Fruit fly (Drosophila melanogaster): ENCODE measurements around the gene CG1636.

The CG1636 gene

DNA sequence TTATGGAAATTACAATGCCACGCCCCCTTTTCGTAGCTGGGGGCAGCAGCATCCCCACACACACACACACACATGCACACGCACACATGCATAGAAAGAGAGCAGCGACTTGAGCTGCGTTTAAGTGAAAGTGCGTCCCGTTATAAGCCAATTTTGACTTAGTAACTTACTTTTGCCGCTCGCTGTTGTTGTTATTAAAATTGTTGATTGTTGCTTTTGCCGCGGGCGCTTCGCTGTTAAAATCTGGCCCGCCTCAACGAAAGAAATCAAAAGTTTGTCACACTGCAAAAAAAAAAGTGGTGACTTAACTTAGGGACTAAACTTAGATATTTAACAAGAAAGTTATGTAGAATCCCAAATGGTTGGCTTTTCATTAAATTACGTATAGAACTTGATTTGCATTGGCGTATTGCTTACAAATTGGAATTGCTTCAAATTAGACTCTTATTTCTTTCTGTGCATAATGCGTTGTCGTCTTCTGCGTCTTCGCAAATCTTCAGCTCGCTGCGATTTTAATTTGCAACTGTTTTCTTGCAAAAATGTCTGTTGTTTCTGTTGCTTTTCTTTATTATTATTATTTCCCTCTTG is 18.4 kb upstream of the CG1636 start (continued):
- TF ChIP-seq CG18262 (tag; optimal IDR thresholded peaks at IDR 0.05): no peak
- peak; percentile 13; the same call in 1 of the 2 replicates for TF ChIP-seq E2f2 (GFP tag; IDR thresholded peaks at IDR 0.05)
- no peak for TF ChIP-seq bab2 (GFP tag; optimal IDR thresholded peaks at IDR 0.05)
- TF ChIP-seq Dip2 (GFP tag; IDR thresholded peaks at IDR 0.05): no peak
- TF ChIP-seq BEAF-32 (GFP tag; optimal IDR thresholded peaks at IDR 0.05): no peak
- TF ChIP-seq eve (GFP tag; optimal IDR thresholded peaks at IDR 0.05): no peak
- TF ChIP-seq cad (GFP tag; optimal IDR thresholded peaks at IDR 0.05): no peak
- no peak for TF ChIP-seq CG13424 (tag; optimal IDR thresholded peaks at IDR 0.05)
- no peak for TF ChIP-seq CG11247 (GFP tag; IDR thresholded peaks at IDR 0.05)
- no peak for TF ChIP-seq HmgD (GFP tag; optimal IDR thresholded peaks at IDR 0.05)
- TF ChIP-seq Dek (tag; optimal IDR thresholded peaks at IDR 0.05): no peak
- TF ChIP-seq schlank (tag; optimal IDR thresholded peaks at IDR 0.05): no peak
- no peak for TF ChIP-seq CG13287 (GFP tag; IDR thresholded peaks at IDR 0.05; ENCODE audit: partially characterized antibody)
- no peak for TF ChIP-seq gt (GFP tag; IDR thresholded peaks at IDR 0.05)
- TF ChIP-seq MESR4 (GFP tag; optimal IDR thresholded peaks at IDR 0.05): no peak
- no peak for TF ChIP-seq CG6272 (GFP tag; IDR thresholded peaks at IDR 0.05)
- no peak for TF ChIP-seq oc (tag; optimal IDR thresholded peaks at IDR 0.05)
- no peak for TF ChIP-seq eyg (GFP tag; optimal IDR thresholded peaks at IDR 0.05)
- TF ChIP-seq CG6854 (GFP tag; optimal IDR thresholded peaks at IDR 0.05): no peak
- TF ChIP-seq CG1024 (GFP tag; IDR thresholded peaks at IDR 0.05): no peak
- peak; percentile 57; the same call in 1 of the 2 replicates for TF ChIP-seq Drgx (GFP tag; IDR thresholded peaks at IDR 0.05)
- no peak for TF ChIP-seq Myb (GFP tag; optimal IDR thresholded peaks at IDR 0.05)
- TF ChIP-seq tx (GFP tag; optimal IDR thresholded peaks at IDR 0.05): no peak
- TF ChIP-seq stc (GFP tag; IDR thresholded peaks at IDR 0.05): peak; percentile 59
- TF ChIP-seq CG3407 (GFP tag; optimal IDR thresholded peaks at IDR 0.05): no peak
- no peak for TF ChIP-seq CoRest (tag; optimal IDR thresholded peaks at IDR 0.05)
- no peak for TF ChIP-seq ewg (GFP tag; optimal IDR thresholded peaks at IDR 0.05)
- no peak for TF ChIP-seq ash1 (GFP tag; optimal IDR thresholded peaks at IDR 0.05)
- no peak for TF ChIP-seq CG2875 (GFP tag; optimal IDR thresholded peaks at IDR 0.05)
- TF ChIP-seq Trl (optimal IDR thresholded peaks at IDR 0.05): no peak
- no peak for TF ChIP-seq Trl (GFP tag; optimal IDR thresholded peaks at IDR 0.05)
- no peak for TF ChIP-seq ato (GFP tag; IDR thresholded peaks at IDR 0.05; ENCODE audit: partially characterized antibody)
- TF ChIP-seq Sry-δ (GFP tag; optimal IDR thresholded peaks at IDR 0.05): no peak
- no peak for TF ChIP-seq CG7928 (GFP tag; optimal IDR thresholded peaks at IDR 0.05)
- TF ChIP-seq HmgZ (tag; optimal IDR thresholded peaks at IDR 0.05): no peak
- no peak for TF ChIP-seq CG13296 (GFP tag; optimal IDR thresholded peaks at IDR 0.05)
- TF ChIP-seq nerfin-1 (tag; optimal IDR thresholded peaks at IDR 0.05): no peak
- TF ChIP-seq CG17912 (GFP tag; optimal IDR thresholded peaks at IDR 0.05): no peak
- TF ChIP-seq ase (GFP tag; IDR thresholded peaks at IDR 0.05): no peak
- no peak for TF ChIP-seq CG31224 (GFP tag; IDR thresholded peaks at IDR 0.05)
- TF ChIP-seq CG16815 (GFP tag; optimal IDR thresholded peaks at IDR 0.05): no peak
- TF ChIP-seq Deaf1 (tag; optimal IDR thresholded peaks at IDR 0.05): no peak
- TF ChIP-seq MTF-1 (GFP tag; optimal IDR thresholded peaks at IDR 0.05; ENCODE audit: borderline replicate concordance): no peak
